Fruit fly (Drosophila melanogaster) whole organism, embryonic: ENCODE data around the gene CG4461.

ENCODE experiments used
- Abd-B ChIP-seq: fragments of 200-800 bp; sonication (Bioruptor generic); optimal IDR thresholded peaks from 2 replicates; lab custom pipeline; 2018; ENCODE audit warnings: missing biosample characterization, mild to moderate bottlenecking, missing genetic modification characterization, moderate library complexity
- CG11093 ChIP-seq: fragments of 200-800 bp; sonication (Bioruptor generic); IDR thresholded peaks from 3 replicates; pipeline ENCODE4 v1.3.6; 2022; ENCODE audit warnings: missing biosample characterization, missing genetic modification characterization
- CG11398 ChIP-seq: fragments of 200-800 bp; sonication (Bioruptor generic); optimal IDR thresholded peaks from 2 replicates; lab custom pipeline; 2016; ENCODE audit warnings: missing biosample characterization, missing genetic modification characterization
- CG11560 ChIP-seq: fragments of 200-800 bp; sonication (Bioruptor generic); IDR thresholded peaks from 3 replicates; pipeline ENCODE4 v1.3.6; 2022; ENCODE audit warnings: missing biosample characterization, missing genetic modification characterization
- CG13424 ChIP-seq: fragments of 200-800 bp; sonication (Bioruptor generic); optimal IDR thresholded peaks from 2 replicates; lab custom pipeline; 2019; ENCODE audit warnings: missing biosample characterization, mild to moderate bottlenecking, missing genetic modification characterization, moderate library complexity
- CG14710 ChIP-seq: fragments of 200-800 bp; sonication (Bioruptor generic); optimal IDR thresholded peaks from 3 replicates; lab custom pipeline; 2019; ENCODE audit warnings: missing biosample characterization, mild to moderate bottlenecking, missing genetic modification characterization, moderate library complexity
- CG15073 ChIP-seq: fragments of 200-800 bp; sonication (Bioruptor generic); optimal IDR thresholded peaks from 2 replicates; lab custom pipeline; 2016; ENCODE audit warnings: missing biosample characterization, missing genetic modification characterization
- CG1529 ChIP-seq: fragments of 200-800 bp; sonication (Bioruptor generic); optimal IDR thresholded peaks from 3 replicates; lab custom pipeline; 2018; ENCODE audit warnings: missing biosample characterization, missing genetic modification characterization
- CG17912 ChIP-seq: fragments of 200-800 bp; sonication (Bioruptor generic); optimal IDR thresholded peaks from 2 replicates; lab custom pipeline; 2018; ENCODE audit warnings: missing biosample characterization, mild to moderate bottlenecking, missing genetic modification characterization
- CG18011 ChIP-seq: fragments of 200-800 bp; sonication (Bioruptor generic); optimal IDR thresholded peaks from 2 replicates; lab custom pipeline; 2017; ENCODE audit warnings: missing biosample characterization, missing genetic modification characterization, mild to moderate bottlenecking, moderate library complexity, missing genotype
- CG18764 ChIP-seq: fragments of 200-800 bp; sonication (Bioruptor generic); optimal IDR thresholded peaks from 3 replicates; lab custom pipeline; 2016; ENCODE audit warnings: missing biosample characterization, missing genetic modification characterization
- CG2875 ChIP-seq: fragments of 200-800 bp; sonication (Bioruptor generic); optimal IDR thresholded peaks from 2 replicates; lab custom pipeline; 2017; ENCODE audit warnings: missing biosample characterization, mild to moderate bottlenecking, missing genetic modification characterization, missing genetic modification reagents
- CG3838 ChIP-seq: fragments of 200-800 bp; sonication (Bioruptor generic); optimal IDR thresholded peaks from 3 replicates; lab custom pipeline; 2016; ENCODE audit warnings: missing biosample characterization, missing genetic modification characterization
- CG4707 ChIP-seq: fragments of 200-800 bp; sonication (Bioruptor generic); optimal IDR thresholded peaks from 2 replicates; lab custom pipeline; 2018; ENCODE audit warnings: missing biosample characterization, mild to moderate bottlenecking, missing genetic modification characterization, moderate library complexity
- CG5245 ChIP-seq: fragments of 200-800 bp; sonication (Bioruptor generic); optimal IDR thresholded peaks from 3 replicates; lab custom pipeline; 2016; ENCODE audit warnings: missing biosample characterization, missing genetic modification characterization
- CG6854 ChIP-seq: fragments of 200-800 bp; sonication (Bioruptor generic); optimal IDR thresholded peaks from 3 replicates; lab custom pipeline; 2017; ENCODE audit warnings: missing biosample characterization, mild to moderate bottlenecking, missing genetic modification characterization
- CG8281 ChIP-seq: fragments of 200-800 bp; sonication (Bioruptor generic); optimal IDR thresholded peaks from 2 replicates; lab custom pipeline; 2018; ENCODE audit warnings: missing biosample characterization, mild to moderate bottlenecking, missing genetic modification characterization, moderate library complexity
- Doc3 ChIP-seq: fragments of 200-800 bp; sonication (Bioruptor generic); IDR thresholded peaks from 3 replicates; pipeline ENCODE4 v1.3.6; 2022; ENCODE audit warnings: missing biosample characterization, missing genetic modification characterization; ENCODE audit not compliant: partially characterized antibody
- HLH4C ChIP-seq: fragments of 200-800 bp; sonication (Bioruptor generic); IDR thresholded peaks from 3 replicates; pipeline ENCODE4 v1.3.6; 2022; ENCODE audit warnings: missing biosample characterization, missing genetic modification characterization; ENCODE audit not compliant: partially characterized antibody
- HmgZ ChIP-seq: fragments of 200-800 bp; sonication (Bioruptor generic); optimal IDR thresholded peaks from 2 replicates; lab custom pipeline; 2018; ENCODE audit warnings: missing biosample characterization, mild to moderate bottlenecking, missing genetic modification characterization
- Poxn ChIP-seq: fragments of 200-800 bp; sonication (Bioruptor generic); IDR thresholded peaks from 2 replicates; pipeline ENCODE4 v1.3.6; 2022; ENCODE audit warnings: missing biosample characterization, missing genetic modification characterization
- Sry-β ChIP-seq: fragments of 200-800 bp; sonication (Bioruptor generic); optimal IDR thresholded peaks from 2 replicates; lab custom pipeline; 2018; ENCODE audit warnings: missing biosample characterization, mild to moderate bottlenecking, missing genetic modification characterization, moderate library complexity
- YL-1 ChIP-seq: fragments of 200-800 bp; sonication (Bioruptor generic); optimal IDR thresholded peaks from 3 replicates; lab custom pipeline; 2017; ENCODE audit warnings: missing biosample characterization, mild to moderate bottlenecking, missing genetic modification characterization
- bowl ChIP-seq: fragments of 200-800 bp; sonication (Bioruptor generic); IDR thresholded peaks from 2 replicates; pipeline ENCODE4 v1.3.6; 2022; ENCODE audit warnings: missing biosample characterization, missing genetic modification characterization
- br ChIP-seq: fragments of >200 bp; optimal IDR thresholded peaks from 2 replicates; lab custom pipeline; 2017
- caup ChIP-seq: fragments of 200-800 bp; sonication (Bioruptor generic); optimal IDR thresholded peaks from 3 replicates; lab custom pipeline; 2017; ENCODE audit warnings: missing biosample characterization, mild to moderate bottlenecking, missing genetic modification characterization, moderate library complexity; ENCODE audit not compliant: severe bottlenecking
- crp ChIP-seq, 2 experiments: fragments of 200-800 bp; sonication (Bioruptor generic); optimal IDR thresholded peaks; 2 replicates in 1 of 2; 3 replicates in 1 of 2; lab custom pipeline; 2017; ENCODE audit warnings: missing biosample characterization in 2 of 2, missing genetic modification characterization in 2 of 2, mild to moderate bottlenecking in 1 of 2, moderate library complexity in 1 of 2
- danr ChIP-seq: fragments of 200-800 bp; sonication (Bioruptor generic); IDR thresholded peaks from 2 replicates; pipeline ENCODE4 v1.3.6; 2022; ENCODE audit warnings: missing biosample characterization, missing genetic modification characterization
- gce ChIP-seq: fragments of 200-800 bp; sonication (Bioruptor generic); IDR thresholded peaks from 3 replicates; pipeline ENCODE4 v1.3.6; 2022; ENCODE audit warnings: missing biosample characterization, missing genetic modification characterization
- grau ChIP-seq: fragments of 200-800 bp; optimal IDR thresholded peaks from 3 replicates; lab custom pipeline; 2019; ENCODE audit warnings: missing biosample characterization, mild to moderate bottlenecking, missing genetic modification characterization, moderate library complexity
- hth ChIP-seq: fragments of >200 bp; optimal IDR thresholded peaks from 2 replicates; lab custom pipeline; 2017; ENCODE audit warnings: inconsistent platforms
- lbe ChIP-seq: fragments of 200-800 bp; sonication (Bioruptor generic); optimal IDR thresholded peaks from 2 replicates; lab custom pipeline; 2016; ENCODE audit warnings: missing biosample characterization, mild to moderate bottlenecking, missing genetic modification characterization
- mld ChIP-seq: fragments of 200-800 bp; sonication (Bioruptor generic); IDR thresholded peaks from 3 replicates; pipeline ENCODE4 v1.3.6; 2022; ENCODE audit warnings: missing biosample characterization, missing genetic modification characterization; ENCODE audit not compliant: partially characterized antibody
- nmo ChIP-seq: fragments of 200-800 bp; sonication (Bioruptor generic); optimal IDR thresholded peaks from 2 replicates; lab custom pipeline; 2018; ENCODE audit warnings: missing biosample characterization, mild to moderate bottlenecking, missing genetic modification characterization, moderate library complexity
- nom ChIP-seq: fragments of 200-800 bp; sonication (Bioruptor generic); optimal IDR thresholded peaks from 2 replicates; lab custom pipeline; 2017; ENCODE audit warnings: missing biosample characterization, missing genetic modification characterization, mild to moderate bottlenecking, moderate library complexity, missing genetic modification reagents
- onecut ChIP-seq: fragments of 200-800 bp; sonication (Bioruptor generic); IDR thresholded peaks from 2 replicates; pipeline ENCODE4 v1.3.6; 2022; ENCODE audit warnings: missing biosample characterization, missing genetic modification characterization
- pb ChIP-seq: fragments of 200-800 bp; sonication (Bioruptor generic); optimal IDR thresholded peaks from 3 replicates; lab custom pipeline; 2016; ENCODE audit warnings: missing biosample characterization, missing genetic modification characterization
- pfk ChIP-seq: fragments of 200-800 bp; sonication (Bioruptor generic); optimal IDR thresholded peaks from 2 replicates; lab custom pipeline; 2018; ENCODE audit warnings: missing biosample characterization, mild to moderate bottlenecking, missing genetic modification characterization, moderate library complexity
- pzg ChIP-seq: fragments of 200-800 bp; sonication (Bioruptor generic); optimal IDR thresholded peaks from 3 replicates; lab custom pipeline; 2018; ENCODE audit warnings: missing biosample characterization, mild to moderate bottlenecking, missing genetic modification characterization, moderate library complexity
- salm ChIP-seq: fragments of 200-800 bp; sonication (Bioruptor generic); optimal IDR thresholded peaks from 2 replicates; lab custom pipeline; 2018; ENCODE audit warnings: missing biosample characterization, mild to moderate bottlenecking, missing genetic modification characterization
- scrt ChIP-seq: fragments of 200-800 bp; sonication (Bioruptor generic); optimal IDR thresholded peaks from 2 replicates; lab custom pipeline; 2018; ENCODE audit warnings: missing biosample characterization, mild to moderate bottlenecking, missing genetic modification characterization, moderate library complexity
- slp2 ChIP-seq: fragments of 200-800 bp; sonication (Bioruptor generic); optimal IDR thresholded peaks from 2 replicates; lab custom pipeline; 2016; ENCODE audit warnings: missing biosample characterization, missing genetic modification characterization
- ssp ChIP-seq: fragments of 200-800 bp; sonication (Bioruptor generic); IDR thresholded peaks from 2 replicates; pipeline ENCODE4 v1.3.6; 2022; ENCODE audit warnings: missing biosample characterization, missing genetic modification characterization
- sug ChIP-seq: fragments of 200-800 bp; optimal IDR thresholded peaks from 2 replicates; lab custom pipeline; 2019; ENCODE audit warnings: missing biosample characterization, mild to moderate bottlenecking, missing genetic modification characterization, moderate library complexity
- twi ChIP-seq: fragments of 200-800 bp; optimal IDR thresholded peaks from 2 replicates; lab custom pipeline; 2019; ENCODE audit warnings: missing biosample characterization, mild to moderate bottlenecking, missing genetic modification characterization, moderate library complexity
- unc-4 ChIP-seq: fragments of 200-800 bp; sonication (Bioruptor generic); IDR thresholded peaks from 2 replicates; pipeline ENCODE4 v1.3.6; 2022; ENCODE audit warnings: missing biosample characterization, missing genetic modification characterization; ENCODE audit not compliant: partially characterized antibody
- unpg ChIP-seq: fragments of 200-800 bp; sonication (Bioruptor generic); optimal IDR thresholded peaks from 3 replicates; lab custom pipeline; 2018; ENCODE audit warnings: missing biosample characterization, mild to moderate bottlenecking, missing genetic modification characterization, moderate library complexity
- wek ChIP-seq: fragments of 200-800 bp; sonication (Bioruptor generic); optimal IDR thresholded peaks from 3 replicates; lab custom pipeline; 2018; ENCODE audit warnings: missing biosample characterization, mild to moderate bottlenecking, missing genetic modification characterization, moderate library complexity
- yki ChIP-seq: fragments of >200 bp; optimal IDR thresholded peaks from 3 replicates; lab custom pipeline; 2018

The CG4461 gene

DNA sequence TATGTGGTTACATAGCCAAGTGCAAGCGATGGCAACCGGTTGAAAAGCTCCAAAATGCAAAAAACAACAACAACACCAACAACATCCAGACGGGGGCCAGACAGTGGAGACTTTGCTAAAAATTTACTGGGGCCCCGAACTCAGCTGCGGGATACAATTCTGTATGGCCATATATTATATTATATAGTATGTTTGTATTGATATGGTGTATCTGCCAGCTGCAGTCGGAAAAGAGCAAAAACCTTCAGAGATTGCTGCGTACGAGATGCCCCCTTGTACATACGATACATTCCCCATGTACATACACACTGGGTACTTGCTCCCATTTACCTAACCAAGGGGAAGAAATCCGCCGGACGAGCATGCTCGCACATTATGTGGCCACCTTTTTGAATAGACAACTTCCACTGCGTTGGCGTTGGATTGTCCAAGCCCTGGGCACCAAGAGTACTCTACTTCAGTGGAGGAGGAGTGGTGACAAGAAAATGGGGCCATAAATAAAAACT, 5.2 kb downstream of the CG4461 start (continued):
- TF ChIP-seq sug (tag; lab: Kevin White, UChicago): no peak
- no peak for TF ChIP-seq ssp (GFP tag; lab: Robert Waterston, UW)
- TF ChIP-seq nom (GFP tag; lab: Kevin White, UChicago): peak; percentile 41
- peak; percentile 12 for TF ChIP-seq CG17912 (GFP tag; lab: Kevin White, UChicago)
- TF ChIP-seq crp (GFP tag; optimal IDR thresholded peaks at IDR 0.05; lab: Kevin White, UChicago): no peak
- no peak for TF ChIP-seq pb (GFP tag; lab: Kevin White, UChicago)
- no peak for TF ChIP-seq nmo (GFP tag; lab: Kevin White, UChicago)
- peak; percentile 9 for TF ChIP-seq CG18011 (GFP tag; lab: Kevin White, UChicago)
- peak; percentile 16 for TF ChIP-seq lbe (GFP tag; lab: Kevin White, UChicago)
- no peak for TF ChIP-seq scrt (GFP tag; lab: Kevin White, UChicago)

DNA sequence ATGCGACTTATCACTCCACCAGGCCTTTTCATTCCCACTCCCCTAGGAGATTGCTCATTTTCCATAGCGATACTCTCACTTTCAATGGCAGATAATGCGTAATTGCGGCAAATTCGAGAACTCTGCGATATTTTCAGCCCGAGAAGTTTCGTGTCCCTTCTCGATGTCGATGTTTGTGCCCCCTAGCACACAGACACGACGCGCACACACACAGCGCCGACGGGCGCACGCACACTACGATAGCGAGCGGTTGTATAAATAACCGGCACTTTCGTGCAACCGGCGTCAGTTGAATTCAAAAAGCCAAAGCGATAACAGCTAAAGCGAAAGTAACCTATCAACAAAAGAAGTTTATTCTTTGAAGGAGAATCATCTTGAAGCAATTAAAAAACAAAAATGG, 6.4 kb downstream of the CG4461 start, which contains the start of gene Hsp23:
Hsp23 (plus strand) TSS at position 281 of the 400 bp plus-strand sequence.
- no peak for TF ChIP-seq CG8281
- no peak for TF ChIP-seq CG3838 (GFP tag; lab: Kevin White, UChicago)
- TF ChIP-seq hth (lab: Kevin White, UChicago): no peak
- TF ChIP-seq CG18764 (GFP tag; lab: Kevin White, UChicago): no peak
- peak; percentile 5 for TF ChIP-seq wek
- no peak for TF ChIP-seq br (lab: Kevin White, UChicago)
- TF ChIP-seq CG14710: no peak
- TF ChIP-seq Abd-B (GFP tag; lab: Kevin White, UChicago): no peak
- no peak for TF ChIP-seq twi (tag; lab: Kevin White, UChicago)
- TF ChIP-seq unc-4: 0 out of 2 replicates have a peak, but pooled peaks have one; percentile 30
- no peak for TF ChIP-seq CG15073 (GFP tag; lab: Kevin White, UChicago)
- peak; percentile 29; the same call in 1 of the 2 replicates for TF ChIP-seq onecut
- TF ChIP-seq CG2875: no peak
- no peak for TF ChIP-seq CG11560 (tag; lab: Robert Waterston, UW)
- no peak for TF ChIP-seq pb (GFP tag; lab: Kevin White, UChicago)
- no peak for TF ChIP-seq gce
- TF ChIP-seq CG13424 (tag; lab: Kevin White, UChicago): no peak
- TF ChIP-seq pfk (GFP tag; lab: Kevin White, UChicago): no peak
- TF ChIP-seq CG5245 (GFP tag; lab: Kevin White, UChicago): no peak
- TF ChIP-seq mld (GFP tag; lab: Robert Waterston, UW): 0 out of 3 replicates have a peak, but pooled peaks have one; percentile 15
- no peak for TF ChIP-seq salm (tag; lab: Kevin White, UChicago)
- no peak for TF ChIP-seq CG4707
- TF ChIP-seq CG1529 (GFP tag; lab: Kevin White, UChicago): no peak
- TF ChIP-seq Doc3 (GFP tag; lab: Robert Waterston, UW): no peak
- no peak for TF ChIP-seq CG11093 (GFP tag; lab: Robert Waterston, UW)
- TF ChIP-seq Sry-β: no peak
- TF ChIP-seq slp2 (GFP tag; lab: Kevin White, UChicago): no peak
- no peak for TF ChIP-seq HmgZ
- TF ChIP-seq bowl: no peak
- TF ChIP-seq grau (tag; lab: Kevin White, UChicago): no peak
- no peak for TF ChIP-seq caup (GFP tag; lab: Kevin White, UChicago)
- TF ChIP-seq pzg (GFP tag; lab: Kevin White, UChicago): peak; percentile 2
- TF ChIP-seq danr: no peak
- TF ChIP-seq CG11398 (GFP tag; lab: Kevin White, UChicago): no peak
- TF ChIP-seq CG6854: no peak
- TF ChIP-seq yki (lab: Kevin White, UChicago): no peak
- no peak for TF ChIP-seq HLH4C (GFP tag; lab: Robert Waterston, UW)
- TF ChIP-seq Poxn (GFP tag; lab: Robert Waterston, UW): no peak
- no peak for TF ChIP-seq unpg (GFP tag; lab: Kevin White, UChicago)
- no peak for TF ChIP-seq YL-1
